Fruit fly (Drosophila melanogaster) whole organism, prepupa: ENCODE data around the gene CG43133.

ENCODE experiments used
- Blimp-1 ChIP-seq: fragments of 200-800 bp; sonication (Bioruptor generic); optimal IDR thresholded peaks from 3 replicates; lab custom pipeline; 2017; ENCODE audit warnings: missing biosample characterization, missing genetic modification characterization, mild to moderate bottlenecking, moderate library complexity, missing genetic modification reagents
- CG11762 ChIP-seq: fragments of 200-800 bp; sonication (Bioruptor generic); optimal IDR thresholded peaks from 3 replicates; lab custom pipeline; 2016; ENCODE audit warnings: missing biosample characterization, missing genetic modification characterization; ENCODE audit not compliant: insufficient read depth
- CG11902 ChIP-seq: fragments of 200-800 bp; sonication (Bioruptor generic); optimal IDR thresholded peaks from 3 replicates; lab custom pipeline; 2016; ENCODE audit warnings: missing biosample characterization, missing genetic modification characterization
- CG15336 ChIP-seq: fragments of 200-800 bp; sonication (Bioruptor generic); IDR thresholded peaks from 2 replicates; pipeline ENCODE4 v1.3.6; 2022; ENCODE audit warnings: missing biosample characterization, missing genetic modification characterization
- CG1621 ChIP-seq: fragments of 200-800 bp; sonication (Bioruptor generic); optimal IDR thresholded peaks from 3 replicates; lab custom pipeline; 2018; ENCODE audit warnings: missing biosample characterization, mild to moderate bottlenecking, missing genetic modification characterization
- CG16779 ChIP-seq: fragments of 200-800 bp; sonication (Bioruptor generic); optimal IDR thresholded peaks from 3 replicates; lab custom pipeline; 2017; ENCODE audit warnings: missing biosample characterization, mild to moderate bottlenecking, missing genetic modification characterization
- CG31627 ChIP-seq: fragments of 200-800 bp; sonication (Bioruptor generic); optimal IDR thresholded peaks from 3 replicates; lab custom pipeline; 2016; ENCODE audit warnings: missing biosample characterization, missing genetic modification characterization
- CG32006 ChIP-seq: fragments of 200-800 bp; sonication (Bioruptor generic); optimal IDR thresholded peaks from 3 replicates; lab custom pipeline; 2017; ENCODE audit warnings: missing biosample characterization, mild to moderate bottlenecking, missing genetic modification characterization
- CG34406 ChIP-seq: fragments of 200-800 bp; sonication (Bioruptor generic); optimal IDR thresholded peaks from 3 replicates; lab custom pipeline; 2016; ENCODE audit warnings: missing biosample characterization, missing genetic modification characterization
- CG3919 ChIP-seq: fragments of 200-800 bp; sonication (Bioruptor generic); optimal IDR thresholded peaks from 3 replicates; lab custom pipeline; 2016; ENCODE audit warnings: missing biosample characterization, missing genetic modification characterization
- CG6163 ChIP-seq: fragments of 200-800 bp; sonication (Bioruptor generic); IDR thresholded peaks from 3 replicates; pipeline ENCODE4 v1.3.6; 2022; ENCODE audit warnings: missing biosample characterization, missing genetic modification characterization
- CG6276 ChIP-seq: fragments of 200-800 bp; sonication (Bioruptor generic); optimal IDR thresholded peaks from 2 replicates; lab custom pipeline; 2017; ENCODE audit warnings: missing biosample characterization, mild to moderate bottlenecking, missing genetic modification characterization
- CG6808 ChIP-seq: fragments of 200-800 bp; sonication (Bioruptor generic); optimal IDR thresholded peaks from 3 replicates; lab custom pipeline; 2017; ENCODE audit warnings: missing biosample characterization, missing genetic modification characterization, mild to moderate bottlenecking, moderate library complexity, missing genetic modification reagents
- CG6854 ChIP-seq: fragments of 200-800 bp; sonication (Bioruptor generic); optimal IDR thresholded peaks from 2 replicates; lab custom pipeline; 2017; ENCODE audit warnings: missing biosample characterization, mild to moderate bottlenecking, missing genetic modification characterization
- CG8119 ChIP-seq: fragments of 200-800 bp; sonication (Bioruptor generic); IDR thresholded peaks from 3 replicates; pipeline ENCODE4 v1.3.6; 2022; ENCODE audit warnings: missing biosample characterization, missing genetic modification characterization
- CG8319 ChIP-seq: fragments of 200-800 bp; sonication (Bioruptor generic); optimal IDR thresholded peaks from 3 replicates; lab custom pipeline; 2016; ENCODE audit warnings: missing biosample characterization, missing genetic modification characterization
- CG8632 ChIP-seq: fragments of 200-800 bp; sonication (Bioruptor generic); optimal IDR thresholded peaks from 3 replicates; lab custom pipeline; 2016; ENCODE audit warnings: missing biosample characterization, missing genetic modification characterization
- Eip75B ChIP-seq: fragments of 200-800 bp; sonication (Bioruptor generic); optimal IDR thresholded peaks from 3 replicates; lab custom pipeline; 2016; ENCODE audit warnings: missing biosample characterization, missing genetic modification characterization
- Eip78C ChIP-seq: fragments of 200-800 bp; sonication (Bioruptor generic); peaks from one replicate; lab custom pipeline; 2016; ENCODE audit warnings: missing biosample characterization, missing genetic modification characterization
- Eip93F ChIP-seq: fragments of 200-800 bp; sonication (Bioruptor generic); optimal IDR thresholded peaks from 2 replicates; lab custom pipeline; 2016; ENCODE audit warnings: missing biosample characterization, mild to moderate bottlenecking, missing genetic modification characterization
- Ets21C ChIP-seq: fragments of 200-800 bp; sonication (Bioruptor generic); optimal IDR thresholded peaks from 3 replicates; lab custom pipeline; 2016; ENCODE audit warnings: missing biosample characterization, missing genetic modification characterization
- Gug ChIP-seq: fragments of 200-800 bp; sonication (Bioruptor generic); IDR thresholded peaks from 2 replicates; pipeline ENCODE4 v1.3.6; 2022; ENCODE audit warnings: missing biosample characterization, missing genetic modification characterization
- Hr39 ChIP-seq: fragments of 200-800 bp; sonication (Bioruptor generic); optimal IDR thresholded peaks from 2 replicates; lab custom pipeline; 2016; ENCODE audit warnings: missing biosample characterization, missing genetic modification characterization
- Hr4 ChIP-seq: fragments of 200-800 bp; sonication (Bioruptor generic); optimal IDR thresholded peaks from 3 replicates; lab custom pipeline; 2016; ENCODE audit warnings: missing biosample characterization, missing genetic modification characterization
- Lpt ChIP-seq: fragments of 200-800 bp; sonication (Bioruptor generic); optimal IDR thresholded peaks from 3 replicates; lab custom pipeline; 2016; ENCODE audit warnings: missing biosample characterization, missing genetic modification characterization
- Met ChIP-seq: fragments of 200-800 bp; sonication (Bioruptor generic); optimal IDR thresholded peaks from 3 replicates; lab custom pipeline; 2016; ENCODE audit warnings: missing biosample characterization, missing genetic modification characterization
- OdsH ChIP-seq: fragments of 200-800 bp; sonication (Bioruptor generic); optimal IDR thresholded peaks from 3 replicates; lab custom pipeline; 2016; ENCODE audit warnings: missing biosample characterization, missing genetic modification characterization
- Smox ChIP-seq: fragments of 200-800 bp; sonication (Bioruptor generic); optimal IDR thresholded peaks from 3 replicates; lab custom pipeline; 2016; ENCODE audit warnings: missing biosample characterization, missing genetic modification characterization
- Sox102F ChIP-seq: fragments of 200-800 bp; sonication (Bioruptor generic); optimal IDR thresholded peaks from 2 replicates; lab custom pipeline; 2016; ENCODE audit warnings: missing biosample characterization, mild to moderate bottlenecking, missing genetic modification characterization
- Sox15 ChIP-seq: fragments of 200-800 bp; sonication (Bioruptor generic); optimal IDR thresholded peaks from 3 replicates; lab custom pipeline; 2016; ENCODE audit warnings: missing biosample characterization, missing genetic modification characterization
- achi ChIP-seq: fragments of 200-800 bp; sonication (Bioruptor generic); optimal IDR thresholded peaks from 3 replicates; lab custom pipeline; 2016; ENCODE audit warnings: missing biosample characterization, missing genetic modification characterization
- dac ChIP-seq: fragments of 200-800 bp; sonication (Bioruptor generic); optimal IDR thresholded peaks from 2 replicates; lab custom pipeline; 2017; ENCODE audit warnings: missing biosample characterization, mild to moderate bottlenecking, missing genetic modification characterization
- dsx ChIP-seq: fragments of 200-800 bp; optimal IDR thresholded peaks from 3 replicates; lab custom pipeline; 2019; ENCODE audit warnings: missing biosample characterization, mild to moderate bottlenecking, missing genetic modification characterization, moderate library complexity; ENCODE audit not compliant: poor library complexity, severe bottlenecking
- eg ChIP-seq: fragments of 200-800 bp; sonication (Bioruptor generic); IDR thresholded peaks from 3 replicates; pipeline ENCODE4 v1.3.6; 2022; ENCODE audit warnings: missing biosample characterization, missing genetic modification characterization
- esn ChIP-seq: fragments of 200-800 bp; sonication (Bioruptor generic); optimal IDR thresholded peaks from 2 replicates; lab custom pipeline; 2016; ENCODE audit warnings: missing biosample characterization, mild to moderate bottlenecking, missing genetic modification characterization, moderate library complexity
- fd59A ChIP-seq: fragments of 200-800 bp; sonication (Bioruptor generic); optimal IDR thresholded peaks from 2 replicates; lab custom pipeline; 2017; ENCODE audit warnings: missing biosample characterization, mild to moderate bottlenecking, missing genetic modification characterization, missing genetic modification reagents
- fd85E ChIP-seq: fragments of 200-800 bp; sonication (Bioruptor generic); optimal IDR thresholded peaks from 3 replicates; lab custom pipeline; 2016; ENCODE audit warnings: missing biosample characterization, missing genetic modification characterization
- fkh ChIP-seq: fragments of 200-800 bp; sonication (Bioruptor generic); optimal IDR thresholded peaks from 3 replicates; lab custom pipeline; 2017; ENCODE audit warnings: missing biosample characterization, mild to moderate bottlenecking, missing genetic modification characterization, moderate library complexity
- lz ChIP-seq: fragments of 200-800 bp; sonication (Bioruptor generic); optimal IDR thresholded peaks from 3 replicates; lab custom pipeline; 2016; ENCODE audit warnings: missing biosample characterization, missing genetic modification characterization
- pdm3 ChIP-seq: fragments of 200-800 bp; sonication (Bioruptor generic); optimal IDR thresholded peaks from 3 replicates; lab custom pipeline; 2016; ENCODE audit warnings: missing biosample characterization, missing genetic modification characterization
- salr ChIP-seq, 2 experiments: fragments of 200-800 bp; sonication (Bioruptor generic); optimal IDR thresholded peaks; 3 replicates each; lab custom pipeline; 2016 to 2018; ENCODE audit warnings: missing biosample characterization in 2 of 2, missing genetic modification characterization in 2 of 2, mild to moderate bottlenecking in 1 of 2
- spab ChIP-seq: fragments of 200-800 bp; sonication (Bioruptor generic); optimal IDR thresholded peaks from 2 replicates; lab custom pipeline; 2017; ENCODE audit warnings: missing biosample characterization, mild to moderate bottlenecking, missing genetic modification characterization, missing genetic modification reagents
- ss ChIP-seq, 2 experiments: fragments of 200-800 bp; sonication (Bioruptor generic); optimal IDR thresholded peaks; 2 replicates in 1 of 2; 3 replicates in 1 of 2; lab custom pipeline; 2017 to 2018; ENCODE audit warnings: mild to moderate bottlenecking in 2 of 2, missing biosample characterization in 2 of 2, missing genetic modification characterization in 2 of 2, moderate library complexity in 1 of 2
- svp ChIP-seq: fragments of 200-800 bp; sonication (Bioruptor generic); peaks from one replicate; lab custom pipeline; 2016; ENCODE audit warnings: missing biosample characterization, missing genetic modification characterization
- topi ChIP-seq: fragments of 200-800 bp; sonication (Bioruptor generic); optimal IDR thresholded peaks from 3 replicates; lab custom pipeline; 2016; ENCODE audit warnings: missing biosample characterization, missing genetic modification characterization
- vri ChIP-seq: fragments of 200-800 bp; sonication (Bioruptor generic); optimal IDR thresholded peaks from 3 replicates; lab custom pipeline; 2016; ENCODE audit warnings: missing biosample characterization, mild to moderate bottlenecking, missing genetic modification characterization

Gene CG43133

dm6 chrX:18136910-18137849 lies 7.2 kb upstream of the CG43133 start, which contains the start of gene ari-1:
Gene ari-1, minus strand, starts transcription at chrX:18137784.
- TF ChIP-seq CG8119 (GFP tag; lab: Robert Waterston, UW) (no peak), CG8632 (GFP tag; lab: Kevin White, UChicago) (no peak), CG6276 (peak; percentile 22), Hr39 (GFP tag; lab: Kevin White, UChicago) (no peak), CG15336 (GFP tag; lab: Robert Waterston, UW) (0 out of 2 replicates have a peak, but pooled peaks have one; percentile 22), Eip93F (GFP tag; lab: Kevin White, UChicago) (no peak), CG1621 (no peak), Met (GFP tag; lab: Kevin White, UChicago) (no peak), CG16779 (tag; lab: Kevin White, UChicago) (no peak), dsx (GFP tag; lab: Kevin White, UChicago) (no peak), ss (GFP tag; optimal IDR thresholded peaks at IDR 0.05; lab: Kevin White, UChicago) (peak in 1 of 2 experiments; percentile 33), dac (GFP tag; lab: Kevin White, UChicago) (peak; percentile 12), CG6854 (GFP tag; lab: Kevin White, UChicago) (no peak), vri (GFP tag; lab: Kevin White, UChicago) (peak; percentile 13), esn (GFP tag; lab: Kevin White, UChicago) (no peak), Lpt (GFP tag; lab: Kevin White, UChicago) (no peak), Sox102F (peak; percentile 16), fkh (GFP tag; lab: Kevin White, UChicago) (peak; percentile 47), Eip78C (peak; percentile 67), Gug (GFP tag; lab: Robert Waterston, UW) (no peak), Sox15 (GFP tag; lab: Kevin White, UChicago) (no peak), fd59A (no peak), CG8319 (no peak), Hr4 (GFP tag; lab: Kevin White, UChicago) (no peak), CG11762 (GFP tag; lab: Kevin White, UChicago) (no peak)

DNA sequence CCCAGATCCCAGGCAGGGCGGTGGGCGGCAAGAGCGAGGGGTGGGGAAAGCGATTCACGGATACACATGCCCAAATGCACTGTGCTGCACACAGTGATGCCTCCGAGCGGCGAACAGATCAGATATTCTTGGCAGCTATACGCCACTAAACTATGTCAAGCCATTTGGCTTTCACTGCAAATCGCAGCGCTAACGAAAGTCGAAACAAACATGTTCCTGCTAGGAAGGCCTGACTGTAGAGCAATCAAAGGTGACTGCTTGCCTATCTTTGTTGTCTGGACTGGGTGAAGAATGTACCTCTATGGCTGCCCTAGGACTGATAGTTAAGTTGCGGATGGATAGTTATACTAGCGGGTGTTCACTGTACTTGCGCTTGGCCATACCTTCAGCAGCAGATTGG lies 6.1 kb upstream of the CG43133 start:
- TF ChIP-seq spab (no peak), esn (GFP tag; lab: Kevin White, UChicago) (peak; percentile 18), Met (GFP tag; lab: Kevin White, UChicago) (peak; percentile 14), CG11902 (peak; percentile 25), Sox15 (GFP tag; lab: Kevin White, UChicago) (peak; percentile 25), pdm3 (GFP tag; lab: Kevin White, UChicago) (peak; percentile 42), lz (GFP tag; lab: Kevin White, UChicago) (peak; percentile 37), CG3919 (GFP tag; lab: Kevin White, UChicago) (no peak), CG32006 (GFP tag; lab: Kevin White, UChicago) (peak; percentile 67), CG6163 (no peak), Blimp-1 (GFP tag; lab: Kevin White, UChicago) (no peak), topi (GFP tag; lab: Kevin White, UChicago) (peak; percentile 17), CG1621 (no peak), Smox (GFP tag; lab: Kevin White, UChicago) (peak; percentile 15), Eip78C (peak; percentile 13), CG11762 (GFP tag; lab: Kevin White, UChicago) (no peak), fd85E (GFP tag; lab: Kevin White, UChicago) (no peak), CG6808 (GFP tag; lab: Kevin White, UChicago) (no peak), dac (GFP tag; lab: Kevin White, UChicago) (no peak), Hr4 (GFP tag; lab: Kevin White, UChicago) (peak; percentile 53), CG15336 (GFP tag; lab: Robert Waterston, UW) (peak; percentile 65), Eip75B (GFP tag; lab: Kevin White, UChicago) (no peak), Ets21C (GFP tag; lab: Kevin White, UChicago) (no peak), eg (GFP tag; lab: Robert Waterston, UW) (peak; percentile 63; the same call in 2 of the 3 replicates), OdsH (peak; percentile 43), achi (peak; percentile 48), Gug (GFP tag; lab: Robert Waterston, UW) (peak; percentile 32; the same call in 1 of the 2 replicates), CG34406 (GFP tag; lab: Kevin White, UChicago) (peak; percentile 16), CG6276 (no peak), CG8119 (GFP tag; lab: Robert Waterston, UW) (peak; percentile 51; the same call in 2 of the 3 replicates), CG31627 (GFP tag; lab: Kevin White, UChicago) (peak; percentile 62), svp (peak; percentile 40), salr (GFP tag; optimal IDR thresholded peaks at IDR 0.05; lab: Kevin White, UChicago) (peak in 1 of 2 experiments; percentile 0)
